Fruit fly (Drosophila melanogaster): ENCODE results near the gene CG32219.

The CG32219 gene

DNA sequence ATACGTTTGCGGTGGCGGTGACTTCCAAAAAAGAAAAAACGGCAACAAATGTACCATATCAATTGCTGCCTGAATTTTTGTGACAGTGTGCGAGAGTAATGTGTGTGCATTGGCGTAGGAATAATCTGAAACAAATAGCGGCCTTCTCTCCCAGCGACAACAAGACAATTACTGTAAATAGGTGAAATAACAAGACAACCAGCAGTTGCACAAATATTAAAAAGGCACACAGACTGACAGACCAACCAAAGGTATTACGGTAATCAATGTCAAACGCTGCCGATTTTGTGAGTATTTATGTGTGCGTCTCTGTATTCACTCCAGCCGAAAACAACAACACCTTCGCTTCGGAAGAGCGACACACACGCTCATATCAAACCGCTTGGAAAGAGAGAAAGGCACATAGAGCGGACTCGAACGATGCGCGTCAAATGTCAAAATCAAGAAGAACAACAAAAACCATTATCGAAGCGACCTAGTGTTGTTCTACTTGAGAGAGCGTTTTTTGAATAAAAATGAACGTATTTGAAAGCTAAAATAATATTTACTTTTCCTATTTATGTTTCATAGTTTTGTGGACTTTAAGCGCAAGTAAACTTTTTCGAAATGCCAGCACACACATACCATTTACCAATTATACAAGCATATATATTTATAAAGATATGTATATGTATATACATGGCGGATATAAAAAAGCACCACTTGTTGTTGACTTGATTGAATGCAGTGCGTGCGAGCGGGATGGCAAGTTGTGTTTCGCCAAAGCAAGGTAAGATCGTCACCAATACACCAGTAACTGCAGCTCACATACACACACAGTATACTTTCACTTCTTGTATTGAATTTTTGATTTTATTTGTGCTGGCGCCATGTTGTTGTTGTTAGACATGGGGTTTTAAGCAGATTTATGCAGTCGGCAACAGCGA, 43.9 kb downstream of the CG32219 start:
- no peak for TF ChIP-seq ttk (optimal IDR thresholded peaks at IDR 0.05)
- no peak for TF ChIP-seq Myc (optimal IDR thresholded peaks at IDR 0.05)
- no peak for TF ChIP-seq h (optimal IDR thresholded peaks at IDR 0.05)
- no peak for TF ChIP-seq Sin3A (optimal IDR thresholded peaks at IDR 0.05)
- TF ChIP-seq psq (optimal IDR thresholded peaks at IDR 0.05) = no peak
- TF ChIP-seq insv (optimal IDR thresholded peaks at IDR 0.05) = no peak

DNA sequence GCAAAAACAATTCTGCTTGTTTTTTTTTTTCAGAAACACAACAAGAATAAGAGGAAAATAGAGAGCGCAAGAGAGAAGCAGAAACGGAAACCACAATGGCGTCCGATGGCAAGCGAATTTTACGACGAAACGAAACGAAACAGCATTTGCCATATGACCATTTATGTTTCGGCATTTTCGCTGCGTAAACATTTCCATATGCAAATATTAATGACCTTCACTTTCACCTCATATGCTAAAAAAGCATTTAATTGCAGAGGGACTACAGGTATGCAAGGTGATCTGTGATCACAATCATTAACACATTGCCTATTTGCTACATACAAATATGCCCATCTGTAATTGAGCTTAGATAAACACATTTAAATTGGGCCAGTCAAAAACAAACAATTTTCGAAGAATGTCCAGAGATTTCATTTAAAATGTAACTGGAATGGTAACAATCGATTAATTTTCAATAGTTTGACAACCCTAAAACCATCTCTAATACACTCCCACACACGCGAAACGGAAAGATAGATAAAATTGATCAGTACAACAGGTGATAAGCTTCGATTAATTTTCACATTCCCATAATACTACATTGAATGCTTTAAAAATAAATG, 44.7 kb downstream of the CG32219 start:
- TF ChIP-seq Myc (optimal IDR thresholded peaks at IDR 0.05) (no peak), insv (optimal IDR thresholded peaks at IDR 0.05) (no peak), ttk (optimal IDR thresholded peaks at IDR 0.05) (no peak), Sin3A (optimal IDR thresholded peaks at IDR 0.05) (no peak), h (optimal IDR thresholded peaks at IDR 0.05) (no peak), psq (optimal IDR thresholded peaks at IDR 0.05) (no peak)

DNA sequence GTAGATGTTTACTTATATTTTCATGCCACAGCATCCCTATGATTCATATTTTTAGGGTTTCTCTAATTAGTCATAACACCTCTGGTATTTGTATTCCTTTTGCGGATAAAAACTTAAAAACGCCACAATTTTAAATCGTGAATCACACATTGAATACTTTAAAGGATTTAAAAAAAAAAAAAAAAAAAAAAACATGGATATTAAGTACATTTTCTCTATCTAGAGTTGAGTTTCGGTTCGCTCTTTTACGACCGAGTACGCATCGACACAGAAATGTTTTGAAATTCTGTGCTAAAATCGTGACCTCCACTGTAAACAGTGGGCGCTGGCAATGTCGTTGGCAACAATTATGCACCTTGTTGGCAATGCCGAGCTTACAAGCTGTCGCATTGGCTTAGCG, 45.5 kb downstream of the CG32219 start:
- TF ChIP-seq psq (optimal IDR thresholded peaks at IDR 0.05) (no peak), h (optimal IDR thresholded peaks at IDR 0.05) (no peak), insv (optimal IDR thresholded peaks at IDR 0.05) (no peak), Sin3A (optimal IDR thresholded peaks at IDR 0.05) (no peak), Myc (optimal IDR thresholded peaks at IDR 0.05) (no peak), ttk (optimal IDR thresholded peaks at IDR 0.05) (no peak)

DNA sequence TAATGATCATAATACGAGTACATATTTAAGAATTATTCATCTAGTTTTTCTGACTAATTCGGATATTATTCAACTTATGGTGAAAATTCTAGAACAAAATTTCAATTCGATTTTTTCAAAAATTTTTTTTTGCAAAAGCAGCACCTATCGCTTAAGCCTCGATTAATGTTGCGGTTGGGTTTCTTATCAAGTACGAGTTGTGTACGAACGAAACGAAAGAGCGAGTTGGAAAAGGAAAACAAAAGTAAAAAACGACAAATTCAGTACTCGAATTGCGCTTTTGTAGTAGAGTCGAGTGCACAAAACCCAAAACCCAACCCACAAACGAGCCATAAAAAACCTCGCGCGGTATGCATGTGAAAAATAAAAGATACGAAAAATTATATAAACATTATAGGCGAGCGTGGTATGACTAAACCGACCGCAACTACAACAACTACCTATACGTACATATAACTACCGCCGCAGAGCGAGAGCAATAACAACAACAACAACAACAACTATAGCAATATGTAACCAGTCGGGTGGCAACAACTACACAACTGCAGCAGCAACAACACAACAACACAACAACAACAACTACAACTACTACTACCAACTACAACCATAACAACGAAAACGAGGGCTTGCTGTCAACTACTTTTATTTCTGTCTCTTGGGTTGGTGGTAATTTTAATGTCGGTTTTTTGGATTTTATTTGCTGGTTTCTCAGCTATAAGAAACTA, 46.4 kb downstream of the CG32219 start:
- TF ChIP-seq ttk (optimal IDR thresholded peaks at IDR 0.05) (no peak), Myc (optimal IDR thresholded peaks at IDR 0.05) (no peak), insv (optimal IDR thresholded peaks at IDR 0.05) (no peak), Sin3A (optimal IDR thresholded peaks at IDR 0.05) (no peak), psq (optimal IDR thresholded peaks at IDR 0.05) (no peak), h (optimal IDR thresholded peaks at IDR 0.05) (no peak)

DNA sequence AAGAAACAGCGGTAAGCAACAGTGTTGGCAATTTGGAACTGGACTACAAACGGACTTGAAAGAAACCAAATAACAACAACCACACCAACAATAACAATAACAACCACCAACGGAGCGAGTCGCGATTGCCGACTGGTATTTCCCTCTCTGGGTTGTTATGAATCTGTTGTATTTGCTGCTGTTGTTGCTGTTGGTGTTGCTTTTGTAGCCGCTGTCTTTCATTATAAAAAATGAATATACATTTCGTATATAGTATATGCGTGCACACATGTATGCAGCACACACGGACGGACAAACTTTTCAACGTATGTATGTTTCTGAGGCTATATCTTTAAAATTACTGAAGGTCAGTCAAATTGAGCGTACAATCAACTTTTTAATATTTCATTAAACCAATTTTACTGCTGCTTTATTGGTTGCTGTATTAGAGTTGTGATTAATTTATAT, 47.5 kb downstream of the CG32219 start:
- no peak for TF ChIP-seq Myc (optimal IDR thresholded peaks at IDR 0.05)
- TF ChIP-seq h (optimal IDR thresholded peaks at IDR 0.05) = no peak
- no peak for TF ChIP-seq Sin3A (optimal IDR thresholded peaks at IDR 0.05)
- no peak for TF ChIP-seq psq (optimal IDR thresholded peaks at IDR 0.05)
- no peak for TF ChIP-seq insv (optimal IDR thresholded peaks at IDR 0.05)
- no peak for TF ChIP-seq ttk (optimal IDR thresholded peaks at IDR 0.05)

DNA sequence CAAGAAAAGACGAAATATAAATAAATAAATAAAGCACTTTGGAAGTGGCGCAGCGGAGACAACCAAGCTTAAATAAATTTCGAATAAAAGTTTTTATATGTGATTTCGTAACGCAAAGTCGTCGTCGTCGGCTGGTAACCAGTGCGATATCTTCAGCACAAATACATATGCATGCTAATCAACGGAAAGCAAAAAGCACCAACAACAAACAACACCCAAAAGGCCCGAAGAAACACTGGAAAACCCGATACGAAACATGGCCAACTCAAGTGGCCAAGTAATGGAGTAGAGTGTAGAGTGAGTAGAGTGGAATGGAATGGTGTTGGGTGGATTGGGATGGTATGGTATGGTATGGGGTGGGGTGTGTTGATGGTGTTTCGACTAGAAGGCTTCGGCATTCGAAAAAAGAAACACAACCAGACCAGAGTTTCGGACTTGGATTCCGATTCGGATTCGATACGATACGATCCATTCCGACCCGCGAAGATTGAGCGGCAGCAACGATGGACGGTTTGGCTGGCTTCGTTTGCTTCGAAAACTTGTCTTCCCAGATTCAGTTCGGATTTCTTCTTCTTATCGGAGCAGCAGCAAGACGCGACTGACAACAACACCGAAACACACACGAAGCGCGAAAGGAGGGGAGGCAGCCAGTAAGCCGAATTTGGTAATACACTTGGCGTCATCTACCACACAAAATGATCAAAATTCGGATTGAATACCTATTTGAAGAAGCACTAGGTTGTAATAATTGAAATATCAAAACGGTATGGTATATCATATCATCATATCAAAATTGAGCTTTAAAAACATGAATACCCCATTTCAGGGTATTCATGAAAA, 48.2 kb downstream of the CG32219 start:
- no peak for TF ChIP-seq psq (optimal IDR thresholded peaks at IDR 0.05)
- TF ChIP-seq Sin3A (optimal IDR thresholded peaks at IDR 0.05) = no peak
- no peak for TF ChIP-seq ttk (optimal IDR thresholded peaks at IDR 0.05)
- no peak for TF ChIP-seq h (optimal IDR thresholded peaks at IDR 0.05)
- no peak for TF ChIP-seq insv (optimal IDR thresholded peaks at IDR 0.05)
- no peak for TF ChIP-seq Myc (optimal IDR thresholded peaks at IDR 0.05)

DNA sequence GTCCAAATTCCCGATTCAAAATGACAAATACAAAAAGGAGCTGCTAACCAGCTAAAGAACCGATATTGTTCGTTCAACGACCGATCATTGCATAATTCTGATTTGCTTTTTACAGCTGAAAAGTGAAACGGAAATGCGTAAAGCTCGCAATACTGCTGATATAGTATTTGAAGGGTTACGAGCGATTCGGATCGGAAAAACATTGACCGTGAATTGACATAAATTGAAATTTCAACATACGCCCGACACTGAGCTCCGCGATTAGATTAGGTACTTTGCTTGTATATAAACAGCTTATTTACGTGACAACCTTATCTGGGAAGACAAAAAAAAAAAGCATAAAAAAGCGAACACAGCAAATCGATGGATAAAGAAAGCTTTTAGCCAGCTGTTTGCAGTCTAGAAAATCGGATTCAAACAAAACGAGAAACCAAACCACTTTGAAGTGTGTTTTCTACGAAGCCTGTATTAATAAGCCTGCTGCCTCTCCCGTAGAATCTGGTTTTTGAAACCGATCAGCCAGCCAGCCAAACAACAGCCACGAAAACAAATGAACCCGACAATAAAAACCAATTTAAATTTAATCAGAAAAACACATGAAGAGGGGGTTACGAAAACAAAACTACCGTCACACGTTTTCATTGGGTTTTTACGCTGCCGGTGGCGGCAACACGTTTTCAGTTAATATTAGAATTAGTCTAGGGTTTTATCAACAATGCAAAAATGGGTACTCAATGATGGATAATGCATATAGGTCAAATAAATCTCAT, 49.3 kb downstream of the CG32219 start:
- TF ChIP-seq ttk (optimal IDR thresholded peaks at IDR 0.05) (no peak), h (optimal IDR thresholded peaks at IDR 0.05) (no peak), Sin3A (optimal IDR thresholded peaks at IDR 0.05) (no peak), Myc (optimal IDR thresholded peaks at IDR 0.05) (no peak), insv (optimal IDR thresholded peaks at IDR 0.05) (no peak)

DNA sequence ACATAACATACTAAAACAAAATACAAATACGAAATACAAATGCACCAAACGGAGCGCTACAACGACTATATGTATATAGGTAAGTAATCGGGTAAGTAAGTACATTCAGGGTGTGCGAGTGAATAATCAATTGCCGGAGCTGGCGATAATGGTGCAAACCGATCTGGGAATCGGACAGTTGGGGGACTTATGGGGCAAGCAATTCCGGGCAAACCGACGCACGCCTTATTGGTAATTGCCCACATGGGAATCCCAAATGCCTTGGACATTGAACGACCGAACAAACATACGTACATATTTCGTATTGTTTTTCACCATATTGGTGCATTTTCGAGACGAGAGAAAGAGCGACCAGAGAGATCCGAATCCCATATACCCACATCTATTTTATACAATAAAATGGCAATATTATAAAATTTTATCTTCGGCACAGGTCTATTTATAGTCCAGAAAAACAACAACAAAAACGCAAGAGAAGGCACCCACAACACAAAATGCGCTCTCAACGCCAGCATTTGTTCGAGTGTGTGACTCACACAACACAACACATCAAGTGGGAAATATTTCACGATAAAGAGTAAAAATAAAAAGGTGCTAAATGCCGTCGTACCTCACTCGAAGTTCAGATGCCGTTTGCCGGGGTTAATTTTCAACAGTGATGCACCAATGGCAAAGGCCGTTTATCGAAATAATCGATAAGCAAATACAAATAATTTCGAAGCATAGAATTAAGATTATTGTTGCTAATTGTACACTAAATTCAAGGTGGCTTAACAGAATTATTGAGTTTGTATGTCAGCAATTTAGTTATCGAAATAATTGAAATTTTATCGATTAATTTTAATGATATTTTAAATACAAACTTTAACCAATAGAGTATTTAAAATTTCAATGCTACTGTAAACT, 50.5 kb downstream of the CG32219 start:
- TF ChIP-seq ttk (optimal IDR thresholded peaks at IDR 0.05) (no peak), h (optimal IDR thresholded peaks at IDR 0.05) (no peak), insv (optimal IDR thresholded peaks at IDR 0.05) (no peak), psq (optimal IDR thresholded peaks at IDR 0.05) (no peak), Myc (optimal IDR thresholded peaks at IDR 0.05) (no peak), Sin3A (optimal IDR thresholded peaks at IDR 0.05) (no peak)

Measured in Kc167 (cell line).